Worm (Caenorhabditis elegans): ENCODE data around the gene pqn-57.
A peak's percentile ranks its signal among the peaks of the same experiment; 100 is the strongest.

pqn-57 gene

DNA sequence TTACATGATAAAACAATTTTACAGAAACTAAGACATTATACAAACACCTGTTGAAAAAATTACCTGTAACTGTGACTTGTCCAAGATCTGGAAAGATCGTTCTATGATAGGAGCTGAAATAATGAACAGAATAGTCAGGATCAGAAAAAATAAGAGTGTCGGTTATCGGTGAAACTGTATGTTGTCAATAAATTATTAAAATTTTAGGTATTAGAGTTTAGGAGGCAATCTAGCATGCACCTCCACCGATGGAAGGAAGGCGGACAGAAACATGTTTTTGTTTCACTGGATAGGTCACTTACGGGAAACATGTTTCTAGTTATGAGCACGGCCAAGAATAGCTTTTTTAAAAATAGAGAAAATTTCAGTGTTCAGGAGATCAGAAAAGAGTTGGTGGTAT, 21.2 kb downstream of the pqn-57 start, which contains the start of gene ced-13 (continued):
- TF ChIP-seq F37B4.10 (GFP tag; IDR thresholded peaks at IDR 0.05): no peak

DNA sequence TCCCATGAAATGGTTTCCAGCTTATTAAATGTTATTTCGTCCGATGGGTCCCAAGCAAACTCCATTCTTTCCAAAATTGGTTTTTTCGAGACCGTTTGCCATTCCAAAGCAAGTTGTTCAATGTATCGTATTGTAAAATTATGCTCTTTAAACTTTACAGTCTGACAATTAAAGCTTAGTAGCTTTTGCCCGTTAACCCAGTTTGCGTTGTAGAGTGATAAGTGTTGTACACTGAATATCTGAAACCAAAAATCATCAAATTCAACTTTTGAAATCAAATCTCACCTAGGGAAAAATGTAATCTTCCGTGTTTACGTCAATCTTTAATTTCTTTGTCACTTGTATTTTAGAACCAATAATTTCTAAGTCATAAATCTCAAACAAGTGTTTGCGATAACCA, 23.5 kb downstream of the pqn-57 start:
- TF ChIP-seq sptf-2 (GFP tag; optimal IDR thresholded peaks at IDR 0.05) (no peak), madf-3 (GFP tag; IDR thresholded peaks at IDR 0.05) (no peak), ztf-26 (tag; optimal IDR thresholded peaks at IDR 0.05) (no peak), ztf-3 (GFP tag; optimal IDR thresholded peaks at IDR 0.05) (no peak), dpff-1 (tag; optimal IDR thresholded peaks at IDR 0.05) (no peak), fkh-3 (tag; optimal IDR thresholded peaks at IDR 0.05) (no peak), zim-3 (tag; optimal IDR thresholded peaks at IDR 0.05) (no peak), aptf-2 (GFP tag; conservative IDR thresholded peaks at IDR 0.05) (no peak), F37B4.10 (GFP tag; IDR thresholded peaks at IDR 0.05) (no peak), nhr-90 (tag; optimal IDR thresholded peaks at IDR 0.05) (no peak), C06A6.2 (GFP tag; conservative IDR thresholded peaks at IDR 0.05) (no peak), ama-1 (optimal IDR thresholded peaks at IDR 0.05) (no peak), ama-1 (GFP tag; optimal IDR thresholded peaks at IDR 0.05) (no peak), rcor-1 (GFP tag; IDR thresholded peaks at IDR 0.05) (no peak), F52B5.7 (tag; optimal IDR thresholded peaks at IDR 0.05) (no peak), attf-3 (GFP tag; conservative IDR thresholded peaks at IDR 0.05) (no peak), ztf-18 (tag; optimal IDR thresholded peaks at IDR 0.05) (no peak)

DNA sequence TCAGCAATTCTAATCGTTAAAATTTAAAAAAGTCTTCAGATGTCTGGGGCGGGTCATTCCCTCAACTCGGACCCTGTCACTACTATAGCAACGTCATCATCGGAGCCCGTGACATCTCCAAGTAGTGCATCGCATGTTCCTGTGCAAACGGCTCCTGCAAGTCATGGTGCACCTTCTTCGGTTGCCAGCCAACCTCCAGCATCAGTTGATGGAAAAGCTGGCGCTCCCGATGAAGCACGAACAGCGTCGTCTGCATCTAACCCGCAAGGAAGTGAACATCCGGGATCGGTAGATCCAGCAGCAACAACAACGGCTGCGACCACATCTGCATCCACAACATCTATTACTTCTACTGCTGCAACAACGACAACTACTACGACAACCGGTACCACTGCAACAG, 26.2 kb downstream of the pqn-57 start, which contains the start of gene R09F10.3:
R09F10.3 (plus strand) TSS at position 40 of the 400 bp plus-strand sequence.
- TF ChIP-seq Y56A3A.18 (GFP tag; IDR thresholded peaks at IDR 0.05) (no peak), F55B11.4 (tag; optimal IDR thresholded peaks at IDR 0.05; ENCODE audit: borderline replicate concordance, insufficient read depth) (no peak), zfh-2 (GFP tag; conservative IDR thresholded peaks at IDR 0.05) (peak; percentile 65), lin-26 (GFP tag; IDR thresholded peaks at IDR 0.05) (no peak), sea-2 (GFP tag; IDR thresholded peaks at IDR 0.05) (peak; percentile 14; the same call in 1 of the 2 replicates), ceh-40 (GFP tag; IDR thresholded peaks at IDR 0.05) (no peak), egl-18 (GFP tag; IDR thresholded peaks at IDR 0.05) (no peak), ztf-28 (GFP tag; IDR thresholded peaks at IDR 0.05) (no peak), sptf-2 (GFP tag; optimal IDR thresholded peaks at IDR 0.05) (no peak), unc-130 (GFP tag; optimal IDR thresholded peaks at IDR 0.05) (no peak), F33H1.4 (GFP tag; IDR thresholded peaks at IDR 0.05) (no peak), nhr-90 (tag; optimal IDR thresholded peaks at IDR 0.05) (no peak), mcd-1 (GFP tag; IDR thresholded peaks at IDR 0.05) (no peak), xnd-1 (tag; optimal IDR thresholded peaks at IDR 0.05) (no peak), lin-54 (GFP tag; optimal IDR thresholded peaks at IDR 0.05) (no peak), unc-62 (GFP tag; optimal IDR thresholded peaks at IDR 0.05) (no peak), attf-3 (GFP tag; conservative IDR thresholded peaks at IDR 0.05) (no peak), F23B12.7 (tag; optimal IDR thresholded peaks at IDR 0.05; ENCODE audit: insufficient read depth) (no peak)

DNA sequence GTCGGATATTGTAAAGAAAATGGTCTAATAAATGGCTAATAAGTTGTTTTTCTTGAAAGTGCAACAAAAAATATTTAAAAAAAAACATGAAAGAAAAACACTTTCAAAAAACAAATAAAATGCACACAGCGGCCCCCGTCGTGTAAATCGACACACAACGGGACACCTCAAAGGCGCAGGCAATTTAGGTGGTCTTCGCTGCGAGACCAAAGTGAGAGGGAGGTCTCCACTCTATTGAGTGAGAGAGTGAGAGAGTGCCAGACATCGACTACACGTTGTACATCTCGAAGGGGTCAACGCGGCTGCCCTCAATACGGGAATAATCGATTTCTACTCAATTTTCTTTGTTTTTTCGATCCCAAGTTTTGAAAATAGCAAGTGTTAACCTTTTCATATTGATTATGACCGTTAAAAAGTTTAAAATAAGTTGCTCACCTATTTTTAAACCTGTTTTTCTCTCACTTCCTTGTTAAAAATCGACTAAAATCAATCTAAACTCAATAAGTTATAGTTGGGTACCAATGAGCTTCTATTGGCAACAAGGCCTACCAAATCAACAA, 34.0 kb downstream of the pqn-57 start, which contains the start of gene sec-16A.2:
sec-16A.2 (plus strand) TSS at position 510 of the 560 bp plus-strand sequence.
- peak; percentile 33; the same call in 1 of the 2 replicates for TF ChIP-seq hmg-1.2 (GFP tag; IDR thresholded peaks at IDR 0.05)
- no peak for TF ChIP-seq pha-4 (tag; optimal IDR thresholded peaks at IDR 0.05)
- peak; percentile 5 to 58 for TF ChIP-seq let-607 (tag; optimal IDR thresholded peaks at IDR 0.05)
- TF ChIP-seq nhr-80 (tag; optimal IDR thresholded peaks at IDR 0.05): peak; percentile 78
- TF ChIP-seq dpl-1 (GFP tag; optimal IDR thresholded peaks at IDR 0.05): no peak
- no peak for TF ChIP-seq cebp-1 (GFP tag; IDR thresholded peaks at IDR 0.05)
- peak; percentile 13 for TF ChIP-seq cebp-1 (tag; optimal IDR thresholded peaks at IDR 0.05)
- no peak for TF ChIP-seq snpc-1.3 (tag; optimal IDR thresholded peaks at IDR 0.05; ENCODE audit: insufficient read depth)
- TF ChIP-seq egl-44 (GFP tag; IDR thresholded peaks at IDR 0.05): no peak
- TF ChIP-seq Y79H2A.3 (GFP tag; conservative IDR thresholded peaks at IDR 0.05): no peak
- no peak for TF ChIP-seq F49E8.2 (tag; optimal IDR thresholded peaks at IDR 0.05; ENCODE audit: insufficient read depth)
- TF ChIP-seq pbrm-1 (GFP tag; IDR thresholded peaks at IDR 0.05): no peak
- TF ChIP-seq F57A8.1 (GFP tag; optimal IDR thresholded peaks at IDR 0.05): no peak
- TF ChIP-seq zfh-2 (GFP tag; conservative IDR thresholded peaks at IDR 0.05): peak; percentile 87
- TF ChIP-seq sea-2 (GFP tag; IDR thresholded peaks at IDR 0.05): no peak
